Worm (Caenorhabditis elegans): ENCODE data around the gene F54F2.14.

DNA sequence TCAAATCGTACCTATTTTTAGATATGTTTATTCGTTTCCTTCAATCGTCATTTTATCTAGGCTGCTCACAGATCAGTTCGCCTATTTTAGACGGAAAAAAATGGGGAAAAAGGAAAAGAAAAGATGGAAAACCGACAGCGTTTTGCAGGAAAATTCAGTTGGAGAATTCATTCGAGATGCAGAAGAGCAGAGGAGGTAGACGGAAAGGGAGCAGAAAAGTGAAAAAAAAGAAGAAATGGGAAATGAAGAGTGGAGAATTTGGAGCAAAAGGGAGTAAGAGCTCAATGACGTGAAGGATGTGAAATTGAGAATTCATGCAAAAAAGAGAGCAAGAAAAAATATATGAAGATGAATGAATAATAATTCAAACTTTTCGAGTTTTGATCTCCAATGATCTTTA is 6.8 kb upstream of the F54F2.14 start:
- TF ChIP-seq ceh-36 (tag; optimal IDR thresholded peaks at IDR 0.05) (no peak), aly-1 (tag; optimal IDR thresholded peaks at IDR 0.05) (no peak), tbx-11 (GFP tag; IDR thresholded peaks at IDR 0.05) (no peak), ama-1 (optimal IDR thresholded peaks at IDR 0.05) (no peak), flt-1 (GFP tag; IDR thresholded peaks at IDR 0.05) (no peak), ets-7 (tag; optimal IDR thresholded peaks at IDR 0.05) (no peak), hmbx-1 (tag; optimal IDR thresholded peaks at IDR 0.05) (no peak), F13C5.2 (tag; optimal IDR thresholded peaks at IDR 0.05) (no peak), scrt-1 (GFP tag; IDR thresholded peaks at IDR 0.05) (no peak), sea-1 (GFP tag; conservative IDR thresholded peaks at IDR 0.05) (no peak)

Data from whole organism, early embryonic.